Fruit fly (Drosophila melanogaster) whole organism, wandering third instar larva: Measurements from ENCODE around the gene CG17991.

Experiments
- Abd-B ChIP-seq: fragments of >200 bp; optimal IDR thresholded peaks from 2 replicates; lab custom pipeline; 2017; ENCODE audit warnings: missing biosample characterization, missing genetic modification characterization
- CG32264 ChIP-seq: fragments of 200-800 bp; sonication (Bioruptor generic); optimal IDR thresholded peaks from 2 replicates; lab custom pipeline; 2016; ENCODE audit warnings: missing biosample characterization, missing genetic modification characterization
- CG9705 ChIP-seq: fragments of 200-800 bp; sonication (Bioruptor generic); optimal IDR thresholded peaks from 2 replicates; lab custom pipeline; 2018; ENCODE audit warnings: missing biosample characterization, mild to moderate bottlenecking, missing genetic modification characterization
- CrebA ChIP-seq: fragments of 200-800 bp; sonication (Bioruptor generic); optimal IDR thresholded peaks from 2 replicates; lab custom pipeline; 2016; ENCODE audit warnings: missing biosample characterization, mild to moderate bottlenecking, missing genetic modification characterization, borderline replicate concordance
- Dif ChIP-seq: fragments of 200-275, 200-300 bp; sonication (Bioruptor generic); optimal IDR thresholded peaks from 2 replicates; lab custom pipeline; 2018; ENCODE audit warnings: missing biosample characterization, missing genetic modification characterization; ENCODE audit not compliant: partially characterized antibody
- GATAd ChIP-seq: sonication (Bioruptor generic); optimal IDR thresholded peaks from 2 replicates; lab custom pipeline; 2016; ENCODE audit warnings: missing biosample characterization, missing genetic modification characterization
- HLH106 ChIP-seq: fragments of 200-800 bp; optimal IDR thresholded peaks from 3 replicates; lab custom pipeline; 2019; ENCODE audit warnings: missing biosample characterization, mild to moderate bottlenecking, missing genetic modification characterization, moderate library complexity
- Hnf4 ChIP-seq: fragments of 200-800 bp; sonication (Bioruptor generic); optimal IDR thresholded peaks from 2 replicates; lab custom pipeline; 2016; ENCODE audit warnings: missing biosample characterization, mild to moderate bottlenecking, missing genetic modification characterization
- Hr78 ChIP-seq: fragments of >200 bp; optimal IDR thresholded peaks from 2 replicates; lab custom pipeline; 2017; ENCODE audit warnings: missing biosample characterization, missing genetic modification characterization
- Hr83 ChIP-seq: fragments of 200-300 bp; sonication (Bioruptor generic); optimal IDR thresholded peaks from 2 replicates; lab custom pipeline; 2016; ENCODE audit warnings: missing biosample characterization, mild to moderate bottlenecking, missing genetic modification characterization, moderate library complexity; ENCODE audit not compliant: poor library complexity, severe bottlenecking
- Jra ChIP-seq: sonication (Bioruptor generic); optimal IDR thresholded peaks from 2 replicates; lab custom pipeline; 2016; ENCODE audit warnings: missing biosample characterization, missing genetic modification characterization
- Mio ChIP-seq: sonication (Bioruptor generic); optimal IDR thresholded peaks from 2 replicates; lab custom pipeline; 2016; ENCODE audit warnings: missing biosample characterization, missing genetic modification characterization
- Myc ChIP-seq: fragments of >200 bp; optimal IDR thresholded peaks from 2 replicates; lab custom pipeline; 2017
- OdsH ChIP-seq: fragments of 200-800 bp; sonication (Bioruptor generic); optimal IDR thresholded peaks from 2 replicates; lab custom pipeline; 2016; ENCODE audit warnings: missing biosample characterization, mild to moderate bottlenecking, missing genetic modification characterization
- Rel ChIP-seq, 2 experiments: fragments of 200-800 bp; sonication (Bioruptor generic) in 1 of 2; optimal IDR thresholded peaks; 2 replicates in 1 of 2; 3 replicates in 1 of 2; lab custom pipeline; 2016 to 2019; ENCODE audit warnings: mild to moderate bottlenecking in 2 of 2, missing biosample characterization in 2 of 2, missing genetic modification characterization in 2 of 2, moderate library complexity in 1 of 2
- Sp1 ChIP-seq: fragments of 200-800 bp; sonication (Bioruptor generic); optimal IDR thresholded peaks from 3 replicates; lab custom pipeline; 2019; ENCODE audit warnings: missing biosample characterization, mild to moderate bottlenecking, missing genetic modification characterization, moderate library complexity
- Vsx2 ChIP-seq: fragments of 200-300, 225-300 bp; sonication (Bioruptor generic); optimal IDR thresholded peaks from 2 replicates; lab custom pipeline; 2018; ENCODE audit warnings: missing biosample characterization, missing genetic modification characterization; ENCODE audit not compliant: partially characterized antibody
- br ChIP-seq: fragments of 200-800 bp; sonication (Bioruptor generic); optimal IDR thresholded peaks from 2 replicates; lab custom pipeline; 2016; ENCODE audit warnings: missing biosample characterization, missing genetic modification characterization
- brk ChIP-seq: fragments of 200-800 bp; sonication (Bioruptor generic); optimal IDR thresholded peaks from 2 replicates; lab custom pipeline; 2016; ENCODE audit warnings: missing biosample characterization, mild to moderate bottlenecking, missing genetic modification characterization
- dmrt93B ChIP-seq: fragments of 200-800 bp; sonication (Bioruptor generic); optimal IDR thresholded peaks from 2 replicates; lab custom pipeline; 2018; ENCODE audit warnings: missing biosample characterization, mild to moderate bottlenecking, missing genetic modification characterization
- dsf ChIP-seq: sonication (Bioruptor generic); optimal IDR thresholded peaks from 2 replicates; lab custom pipeline; 2016; ENCODE audit warnings: missing biosample characterization, missing genetic modification characterization, borderline replicate concordance
- ey ChIP-seq: fragments of 200-800 bp; sonication (Bioruptor generic); optimal IDR thresholded peaks from 2 replicates; lab custom pipeline; 2016; ENCODE audit warnings: missing biosample characterization, missing genetic modification characterization
- foxo ChIP-seq, 2 experiments: fragments of 200-800 bp; sonication (Bioruptor generic); optimal IDR thresholded peaks; 2 replicates in 1 of 2; 3 replicates in 1 of 2; lab custom pipeline; 2016 to 2017; ENCODE audit warnings: missing biosample characterization in 2 of 2, missing genetic modification characterization in 2 of 2
- fru ChIP-seq: fragments of 200-800 bp; sonication (Bioruptor generic); optimal IDR thresholded peaks from 3 replicates; lab custom pipeline; 2016; ENCODE audit warnings: missing biosample characterization, mild to moderate bottlenecking, missing genetic modification characterization
- h ChIP-seq: fragments of 200-800 bp; sonication (Bioruptor generic); optimal IDR thresholded peaks from 3 replicates; lab custom pipeline; 2016; ENCODE audit warnings: missing biosample characterization, mild to moderate bottlenecking, missing genetic modification characterization
- jim ChIP-seq: fragments of 175-275, 200-325 bp; sonication (Bioruptor generic); optimal IDR thresholded peaks from 2 replicates; lab custom pipeline; 2016; ENCODE audit warnings: missing biosample characterization, mild to moderate bottlenecking, missing genetic modification characterization
- psq ChIP-seq: fragments of 200-800 bp; sonication (Bioruptor generic); optimal IDR thresholded peaks from 3 replicates; lab custom pipeline; 2017; ENCODE audit warnings: missing biosample characterization, mild to moderate bottlenecking, missing genetic modification characterization, moderate library complexity
- rgr ChIP-seq: fragments of 200-800 bp; sonication (Bioruptor generic); optimal IDR thresholded peaks from 3 replicates; lab custom pipeline; 2016; ENCODE audit warnings: missing biosample characterization, mild to moderate bottlenecking, missing genetic modification characterization
- sage ChIP-seq: fragments of 200-800 bp; sonication (Bioruptor generic); optimal IDR thresholded peaks from 2 replicates; lab custom pipeline; 2016; ENCODE audit warnings: missing biosample characterization, mild to moderate bottlenecking, missing genetic modification characterization
- sv ChIP-seq: fragments of 200-800 bp; sonication (Bioruptor generic); optimal IDR thresholded peaks from 3 replicates; lab custom pipeline; 2016; ENCODE audit warnings: missing biosample characterization, missing genetic modification characterization
- woc ChIP-seq: sonication (Bioruptor generic); optimal IDR thresholded peaks from 2 replicates; lab custom pipeline; 2016; ENCODE audit warnings: missing biosample characterization, mild to moderate bottlenecking, missing genetic modification characterization

Gene CG17991

DNA sequence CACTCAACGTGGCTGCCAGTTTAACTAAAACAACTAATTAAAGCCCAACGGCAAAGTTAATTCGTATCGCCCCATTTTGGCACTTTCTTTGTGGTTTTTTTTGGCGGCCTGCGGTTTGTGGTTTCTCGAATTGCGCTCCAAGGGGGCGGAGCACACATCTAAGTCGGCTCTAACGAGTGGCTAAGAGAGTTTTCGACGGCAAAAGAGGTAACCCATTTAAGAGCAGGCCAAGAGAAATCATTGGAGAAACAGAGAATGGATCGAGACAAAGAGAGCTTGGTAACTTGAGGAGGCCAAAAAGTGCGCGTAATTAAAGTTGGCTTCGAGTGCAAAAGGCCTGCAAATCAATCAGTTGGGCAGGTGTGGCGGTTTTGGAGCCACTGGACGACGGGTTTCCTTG is 18.1 kb upstream of the CG17991 start:
- TF ChIP-seq Sp1 (GFP tag; lab: Kevin White, UChicago), result no peak
- TF ChIP-seq Abd-B, result no peak
- TF ChIP-seq brk (GFP tag; lab: Kevin White, UChicago), result no peak
- no peak for TF ChIP-seq CrebA (GFP tag; lab: Kevin White, UChicago)
- TF ChIP-seq fru (GFP tag; lab: Kevin White, UChicago), result no peak
- no peak for TF ChIP-seq OdsH (GFP tag; lab: Kevin White, UChicago)
- TF ChIP-seq foxo (GFP tag; optimal IDR thresholded peaks at IDR 0.05; lab: Kevin White, UChicago), result no peak
- no peak for TF ChIP-seq br (GFP tag; lab: Kevin White, UChicago)
- TF ChIP-seq dsf (GFP tag; lab: Kevin White, UChicago), result no peak
- TF ChIP-seq GATAd (GFP tag; lab: Kevin White, UChicago), result no peak
- no peak for TF ChIP-seq Vsx2 (GFP tag; lab: Kevin White, UChicago)
- no peak for TF ChIP-seq CG32264 (GFP tag; lab: Kevin White, UChicago)
- TF ChIP-seq dmrt93B (GFP tag; lab: Kevin White, UChicago), result no peak
- TF ChIP-seq, all 38 proteins: peak for 0

DNA sequence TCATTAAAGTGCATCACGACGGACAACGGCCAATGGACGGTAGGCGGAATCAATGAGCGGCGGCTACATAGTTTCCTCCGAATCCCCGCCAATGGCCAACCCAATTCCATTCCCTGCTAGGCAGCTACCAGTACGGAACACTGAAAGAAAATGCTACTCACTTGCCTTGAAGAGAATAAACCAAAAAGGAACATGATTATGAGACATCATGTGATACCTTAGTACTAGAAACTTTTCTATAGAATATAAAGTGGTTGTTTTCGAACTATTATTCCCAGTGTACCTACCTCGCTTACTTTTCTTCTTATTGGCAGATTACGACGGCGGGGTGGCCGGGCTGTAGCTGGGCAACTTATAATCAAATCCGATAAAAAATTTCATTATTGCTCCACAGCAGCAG is 16.3 kb upstream of the CG17991 start:
- TF ChIP-seq sage (GFP tag; lab: Kevin White, UChicago) (no peak), Abd-B (no peak), foxo (GFP tag; optimal IDR thresholded peaks at IDR 0.05; lab: Kevin White, UChicago) (peak in 1 of 2 experiments; percentile 55), fru (GFP tag; lab: Kevin White, UChicago) (peak; percentile 55), Hr78 (GFP tag; lab: Kevin White, UChicago) (no peak), Sp1 (GFP tag; lab: Kevin White, UChicago) (peak; percentile 42), sv (GFP tag; lab: Kevin White, UChicago) (no peak), ey (GFP tag; lab: Kevin White, UChicago) (peak; percentile 33), OdsH (GFP tag; lab: Kevin White, UChicago) (peak; percentile 29), CrebA (GFP tag; lab: Kevin White, UChicago) (no peak), Jra (GFP tag; lab: Kevin White, UChicago) (no peak), CG9705 (no peak), Dif (no peak), woc (GFP tag; lab: Kevin White, UChicago) (peak; percentile 65), br (GFP tag; lab: Kevin White, UChicago) (peak; percentile 44), Vsx2 (GFP tag; lab: Kevin White, UChicago) (no peak), Rel (GFP tag; optimal IDR thresholded peaks at IDR 0.05; lab: Kevin White, UChicago) (no peak), Rel (tag; optimal IDR thresholded peaks at IDR 0.05; lab: Kevin White, UChicago) (no peak), rgr (GFP tag; lab: Kevin White, UChicago) (peak; percentile 29), Myc (lab: Kevin White, UChicago) (no peak), h (GFP tag; lab: Kevin White, UChicago) (peak; percentile 55), HLH106 (tag; lab: Kevin White, UChicago) (peak; percentile 48)
- TF ChIP-seq, all 38 proteins: peak for 10

DNA sequence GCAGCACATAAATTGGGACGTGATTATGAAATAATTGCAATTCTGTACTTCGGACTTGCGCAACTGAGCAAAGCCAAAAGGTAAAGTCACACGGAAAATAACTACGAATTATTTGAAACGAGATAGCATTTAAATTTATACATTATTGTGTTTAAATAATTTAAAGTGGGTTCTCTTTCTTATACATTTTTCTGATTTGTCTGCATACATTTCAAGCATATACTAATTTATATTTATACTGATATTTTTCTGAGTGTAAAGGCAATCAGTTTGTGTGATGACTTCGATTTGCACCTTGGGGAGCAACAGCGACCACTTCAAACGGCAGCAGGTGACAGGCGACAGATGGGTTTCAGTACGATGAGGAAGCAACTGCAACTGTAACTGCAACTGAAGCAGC is 15.6 kb upstream of the CG17991 start:
- no peak for TF ChIP-seq Hnf4
- TF ChIP-seq sv (GFP tag; lab: Kevin White, UChicago), result no peak
- TF ChIP-seq Mio, result no peak
- no peak for TF ChIP-seq CrebA (GFP tag; lab: Kevin White, UChicago)
- no peak for TF ChIP-seq jim (GFP tag; lab: Kevin White, UChicago)
- no peak for TF ChIP-seq GATAd (GFP tag; lab: Kevin White, UChicago)
- no peak for TF ChIP-seq psq (GFP tag; lab: Kevin White, UChicago)
- no peak for TF ChIP-seq Hr78 (GFP tag; lab: Kevin White, UChicago)
- TF ChIP-seq fru (GFP tag; lab: Kevin White, UChicago), result no peak
- no peak for TF ChIP-seq HLH106 (tag; lab: Kevin White, UChicago)
- TF ChIP-seq foxo (GFP tag; optimal IDR thresholded peaks at IDR 0.05; lab: Kevin White, UChicago), result no peak

DNA sequence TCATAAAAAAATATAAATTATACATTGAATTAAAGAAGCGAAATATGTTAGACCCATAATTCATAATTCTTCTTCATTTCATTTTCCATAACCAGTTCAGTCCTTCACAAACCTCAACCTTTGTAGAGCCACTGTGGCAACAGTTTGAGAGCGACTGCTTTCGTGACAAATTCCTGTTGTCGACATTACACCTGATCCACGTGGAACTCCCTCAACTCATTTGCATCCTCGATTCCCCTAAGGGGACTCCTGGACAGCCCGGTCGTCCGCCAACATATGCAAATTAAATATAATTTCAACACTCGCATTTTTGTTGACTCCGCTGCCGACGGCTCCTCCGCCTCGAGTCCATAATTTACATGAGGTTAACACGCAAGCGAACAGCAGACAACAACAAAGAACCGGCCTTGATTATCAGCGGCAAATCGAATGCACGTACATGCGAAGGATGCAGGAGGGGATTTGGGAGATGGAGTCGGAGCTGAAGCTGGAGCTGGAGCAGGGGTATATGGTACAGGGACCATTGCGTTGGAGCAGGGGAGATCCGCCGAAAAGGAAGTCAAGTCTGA is 14.9 kb upstream of the CG17991 start:
- TF ChIP-seq Rel (GFP tag; optimal IDR thresholded peaks at IDR 0.05; lab: Kevin White, UChicago), result no peak
- TF ChIP-seq Rel (tag; optimal IDR thresholded peaks at IDR 0.05; lab: Kevin White, UChicago), result peak; percentile 68
- no peak for TF ChIP-seq Hr83 (GFP tag; lab: Kevin White, UChicago)
- TF ChIP-seq GATAd (GFP tag; lab: Kevin White, UChicago), result no peak
